Fruit fly (Drosophila melanogaster) whole organism, pupa: ENCODE data around the gene CG10171.

Experiments
- CG10348 ChIP-seq: fragments of 200-800 bp; sonication (Bioruptor generic); IDR thresholded peaks from 2 replicates; pipeline ENCODE4 v1.3.6; 2022; ENCODE audit warnings: missing biosample characterization, missing genetic modification characterization
- CG13204 ChIP-seq: fragments of 200-800 bp; sonication (Bioruptor generic); optimal IDR thresholded peaks from 2 replicates; lab custom pipeline; 2018; ENCODE audit warnings: missing biosample characterization, mild to moderate bottlenecking, missing genetic modification characterization, moderate library complexity
- CG14655 ChIP-seq: fragments of 200-800 bp; sonication (Bioruptor generic); optimal IDR thresholded peaks from 3 replicates; lab custom pipeline; 2017; ENCODE audit warnings: mild to moderate bottlenecking, missing biosample characterization, missing genetic modification reagents, missing genetic modification characterization
- CG32121 ChIP-seq: fragments of 200-800 bp; sonication (Bioruptor generic); IDR thresholded peaks from 2 replicates; pipeline ENCODE4 v1.3.6; 2022; ENCODE audit warnings: missing biosample characterization, missing genetic modification characterization
- CG34367 ChIP-seq: fragments of 200-800 bp; sonication (Bioruptor generic); optimal IDR thresholded peaks from 2 replicates; lab custom pipeline; 2018; ENCODE audit warnings: missing biosample characterization, mild to moderate bottlenecking, missing genetic modification characterization
- CG8301 ChIP-seq: fragments of 200-800 bp; sonication (Bioruptor generic); optimal IDR thresholded peaks from 2 replicates; lab custom pipeline; 2018; ENCODE audit warnings: missing biosample characterization, mild to moderate bottlenecking, missing genetic modification characterization
- Pif1A ChIP-seq: fragments of 200-800 bp; sonication (Bioruptor generic); optimal IDR thresholded peaks from 3 replicates; lab custom pipeline; 2016; ENCODE audit warnings: missing biosample characterization, missing genetic modification characterization
- Pif1B ChIP-seq: fragments of 200-800 bp; sonication (Bioruptor generic); optimal IDR thresholded peaks from 3 replicates; lab custom pipeline; 2016; ENCODE audit warnings: missing biosample characterization, missing genetic modification characterization
- gl ChIP-seq: fragments of 200-800 bp; sonication (Bioruptor generic); optimal IDR thresholded peaks from 2 replicates; lab custom pipeline; 2018; ENCODE audit warnings: missing biosample characterization, mild to moderate bottlenecking, missing genetic modification characterization

DNA sequence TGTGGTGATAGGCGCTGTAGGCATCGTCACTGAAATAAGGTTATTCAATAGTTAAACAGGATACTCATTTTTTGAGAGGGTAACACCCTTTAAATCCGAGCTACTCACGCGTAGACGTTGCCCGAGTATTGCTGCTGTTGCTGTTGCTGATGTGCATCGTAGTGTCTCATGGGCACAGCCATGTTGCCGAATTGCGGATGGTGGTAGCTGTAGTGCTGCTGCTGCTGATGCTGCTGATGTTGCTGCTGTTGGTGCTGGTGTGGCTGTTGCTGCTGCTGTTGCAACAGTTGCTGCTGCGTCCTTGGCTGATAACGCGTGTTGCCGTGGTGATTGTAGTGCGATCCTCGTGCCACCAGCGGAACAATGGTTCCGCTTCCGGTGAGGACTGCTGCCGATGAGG is 42.5 kb upstream of the CG10171 start:
- TF ChIP-seq Pif1A (GFP tag; lab: Kevin White, UChicago) (no peak), gl (no peak), CG14655 (GFP tag; lab: Kevin White, UChicago) (no peak), CG8301 (tag; lab: Kevin White, UChicago) (no peak), CG13204 (GFP tag; lab: Kevin White, UChicago) (no peak), CG10348 (GFP tag; lab: Robert Waterston, UW) (no peak), CG32121 (GFP tag; lab: Robert Waterston, UW) (no peak), Pif1B (no peak), CG34367 (tag; lab: Kevin White, UChicago) (no peak)
